Worm (Caenorhabditis elegans) whole organism, young adult: ENCODE data around the gene F59B2.8.
"Not testable (repeated sequence)": the region's sequence is repeated elsewhere in the genome, so short reads cannot be mapped to it uniquely, and the experiment has no call there.

Experiments used
- B0035.1 ChIP-seq: sonication (generic microtip); optimal IDR thresholded peaks from 2 replicates; lab custom pipeline; 2016; ENCODE audit warnings: missing genetic modification characterization, mild to moderate bottlenecking, missing compliant biosample characterization, missing genotype, missing genetic modification reagents
- B0336.3 ChIP-seq: fragments of 200-800 bp; sonication (Bioruptor generic); IDR thresholded peaks from 2 replicates; pipeline ENCODE4 v1.3.6; 2022; ENCODE audit warnings: missing genetic modification characterization, missing compliant biosample characterization
- F39B2.1 ChIP-seq: fragments of 200-800 bp; sonication (Bioruptor generic); IDR thresholded peaks from 2 replicates; pipeline ENCODE4 v1.3.6; 2022; ENCODE audit warnings: missing genetic modification reagents, missing genetic modification characterization, missing compliant biosample characterization
- F55B11.4 ChIP-seq: sonication (generic microtip); optimal IDR thresholded peaks from 2 replicates; lab custom pipeline; 2016; ENCODE audit warnings: missing compliant biosample characterization, missing genetic modification characterization, borderline replicate concordance; ENCODE audit not compliant: insufficient read depth
- F57C9.4 ChIP-seq: sonication (generic microtip); optimal IDR thresholded peaks from 2 replicates; lab custom pipeline; 2017; ENCODE audit warnings: mild to moderate bottlenecking, missing genetic modification characterization, missing compliant biosample characterization
- K12H6.12 ChIP-seq: fragments of 200-800 bp; sonication (Bioruptor generic); optimal IDR thresholded peaks from 2 replicates; lab custom pipeline; 2018; ENCODE audit warnings: mild to moderate bottlenecking, missing genetic modification characterization, missing compliant biosample characterization
- Y67H2A.10 ChIP-seq: fragments of 200-800 bp; sonication (Bioruptor generic); conservative IDR thresholded peaks from 2 replicates; pipeline ENCODE4 v1.3.6; 2022; ENCODE audit warnings: missing genetic modification reagents, missing genetic modification characterization, missing compliant biosample characterization
- ama-1 ChIP-seq, 3 experiments: fragments of 150-350 bp in 1 of 3; sonication (generic microtip) in 2 of 3; optimal IDR thresholded peaks; 2 replicates each; lab custom pipeline; 2014 to 2018; ENCODE audit warnings: missing biosample characterization in 2 of 3, missing genetic modification characterization in 2 of 3, missing genetic modification reagents in 2 of 3
- atf-7 ChIP-seq: sonication (generic microtip); optimal IDR thresholded peaks from 2 replicates; lab custom pipeline; 2017; ENCODE audit warnings: mild to moderate bottlenecking, missing genetic modification characterization, missing compliant biosample characterization
- athp-1 ChIP-seq: sonication (generic microtip); optimal IDR thresholded peaks from 2 replicates; lab custom pipeline; 2017; ENCODE audit warnings: mild to moderate bottlenecking, missing genetic modification characterization, missing compliant biosample characterization
- attf-3 ChIP-seq: fragments of 200-800 bp; sonication (Bioruptor generic); conservative IDR thresholded peaks from 2 replicates; pipeline ENCODE4 v1.3.6; 2022; ENCODE audit warnings: missing genetic modification reagents, missing genetic modification characterization, missing compliant biosample characterization
- attf-6 ChIP-seq: fragments of 200-800 bp; sonication (Bioruptor generic); IDR thresholded peaks from 2 replicates; pipeline ENCODE4 v1.3.6; 2022; ENCODE audit warnings: missing genetic modification reagents, missing genetic modification characterization, missing compliant biosample characterization
- cebp-1 ChIP-seq, 2 experiments: fragments of 200-800 bp in 1 of 2; sonication (Bioruptor generic) in 1 of 2; sonication (generic microtip) in 1 of 2; IDR thresholded peaks in 1 of 2; optimal IDR thresholded peaks in 1 of 2; 2 replicates each; pipeline versions ENCODE4 v1.3.6 to Lab custom; 2017 to 2022; ENCODE audit warnings: missing compliant biosample characterization in 2 of 2, missing genetic modification characterization in 2 of 2, mild to moderate bottlenecking in 1 of 2, missing genetic modification reagents in 1 of 2, moderate library complexity in 1 of 2
- cebp-2 ChIP-seq: fragments of 200-800 bp; sonication (Bioruptor generic); IDR thresholded peaks from 2 replicates; pipeline ENCODE4 v1.3.6; 2022; ENCODE audit warnings: missing genetic modification characterization, missing compliant biosample characterization
- ceh-100 ChIP-seq: fragments of 200-800 bp; sonication (Bioruptor generic); IDR thresholded peaks from 2 replicates; pipeline ENCODE4 v1.3.6; 2022; ENCODE audit warnings: missing genetic modification reagents, missing genetic modification characterization, missing compliant biosample characterization
- ceh-91 ChIP-seq: fragments of 200-800 bp; sonication (Bioruptor generic); IDR thresholded peaks from 2 replicates; pipeline ENCODE4 v1.3.6; 2022; ENCODE audit warnings: missing genetic modification reagents, missing genetic modification characterization, missing compliant biosample characterization
- efl-1 ChIP-seq: fragments of 150-350 bp; optimal IDR thresholded peaks from 2 replicates; lab custom pipeline; 2014; ENCODE audit warnings: missing biosample characterization, missing genetic modification reagents, missing genetic modification characterization
- hlh-12 ChIP-seq: sonication (generic microtip); optimal IDR thresholded peaks from 2 replicates; lab custom pipeline; 2016; ENCODE audit warnings: missing genetic modification characterization, missing compliant biosample characterization
- hlh-26 ChIP-seq: fragments of 200-800 bp; sonication (Bioruptor generic); conservative IDR thresholded peaks from 2 replicates; pipeline ENCODE4 v1.3.6; 2022; ENCODE audit warnings: missing genetic modification reagents, missing genetic modification characterization, missing compliant biosample characterization
- hmg-1.2 ChIP-seq: fragments of 200-800 bp; sonication (Bioruptor generic); IDR thresholded peaks from 2 replicates; pipeline ENCODE4 v1.3.6; 2022; ENCODE audit warnings: missing genetic modification reagents, missing genetic modification characterization, missing compliant biosample characterization
- hmg-20 ChIP-seq: fragments of 200-800 bp; sonication (Bioruptor generic); IDR thresholded peaks from 2 replicates; pipeline ENCODE4 v1.3.6; 2022; ENCODE audit warnings: missing genetic modification reagents, missing genetic modification characterization, missing compliant biosample characterization
- hrde-1 ChIP-seq: sonication (generic microtip); optimal IDR thresholded peaks from 2 replicates; lab custom pipeline; 2016; ENCODE audit warnings: missing genetic modification characterization, mild to moderate bottlenecking, missing compliant biosample characterization, moderate library complexity, missing genotype, missing genetic modification reagents, borderline replicate concordance
- hsf-1 ChIP-seq: fragments of 200-800 bp; sonication (Bioruptor generic); IDR thresholded peaks from 2 replicates; pipeline ENCODE4 v1.3.6; 2022; ENCODE audit warnings: missing genetic modification reagents, missing genetic modification characterization, missing compliant biosample characterization
- lin-35 ChIP-seq, 3 experiments: fragments of 150-350 bp in 2 of 3; sonication (generic microtip) in 1 of 3; optimal IDR thresholded peaks; 2 replicates each; lab custom pipeline; 2014 to 2018; ENCODE audit warnings: missing biosample characterization in 3 of 3, missing genetic modification characterization in 3 of 3, missing genetic modification reagents in 3 of 3
- lsl-1 ChIP-seq: fragments of 200-800 bp; sonication (Bioruptor generic); optimal IDR thresholded peaks from 2 replicates; lab custom pipeline; 2018; ENCODE audit warnings: mild to moderate bottlenecking, missing genetic modification characterization, moderate library complexity, missing compliant biosample characterization
- madf-10 ChIP-seq: sonication (generic microtip); optimal IDR thresholded peaks from 2 replicates; lab custom pipeline; 2016; ENCODE audit warnings: mild to moderate bottlenecking, missing genetic modification characterization, missing compliant biosample characterization
- madf-6 ChIP-seq: fragments of 200-800 bp; sonication (Bioruptor generic); IDR thresholded peaks from 2 replicates; pipeline ENCODE4 v1.3.6; 2022; ENCODE audit warnings: missing genetic modification reagents, missing genetic modification characterization, missing compliant biosample characterization
- mcd-1 ChIP-seq: fragments of 200-800 bp; sonication (Bioruptor generic); IDR thresholded peaks from 2 replicates; pipeline ENCODE4 v1.3.6; 2022; ENCODE audit warnings: missing genetic modification reagents, missing genetic modification characterization, missing compliant biosample characterization
- mes-4 ChIP-seq: sonication (generic microtip); optimal IDR thresholded peaks from 2 replicates; lab custom pipeline; 2016; ENCODE audit warnings: missing genotype, missing genetic modification characterization, missing compliant biosample characterization
- nhr-120 ChIP-seq: fragments of 200-800 bp; sonication (Bioruptor generic); IDR thresholded peaks from 2 replicates; pipeline ENCODE4 v1.3.6; 2022; ENCODE audit warnings: missing genetic modification characterization, missing compliant biosample characterization
- pha-4 ChIP-seq: fragments of 150-350 bp; sonication (generic microtip); optimal IDR thresholded peaks from 2 replicates; lab custom pipeline; 2014; ENCODE audit warnings: missing biosample characterization, missing genetic modification reagents, missing genetic modification characterization
- repo-1 ChIP-seq: sonication (generic microtip); optimal IDR thresholded peaks from 2 replicates; lab custom pipeline; 2017; ENCODE audit warnings: mild to moderate bottlenecking, missing genetic modification characterization, missing compliant biosample characterization
- snpc-3.4 ChIP-seq: sonication (generic microtip); optimal IDR thresholded peaks from 2 replicates; lab custom pipeline; 2017; ENCODE audit warnings: missing genetic modification characterization, mild to moderate bottlenecking, missing compliant biosample characterization, antibody characterized with exemption, moderate library complexity, missing genotype, missing genetic modification reagents
- somi-1 ChIP-seq: fragments of 200-800 bp; sonication (Bioruptor generic); optimal IDR thresholded peaks from 2 replicates; lab custom pipeline; 2018; ENCODE audit warnings: mild to moderate bottlenecking, missing genetic modification characterization, missing compliant biosample characterization
- zim-3 ChIP-seq: sonication (generic microtip); optimal IDR thresholded peaks from 2 replicates; lab custom pipeline; 2017; ENCODE audit warnings: mild to moderate bottlenecking, missing genetic modification characterization, moderate library complexity, missing compliant biosample characterization
- ztf-18 ChIP-seq: sonication (generic microtip); optimal IDR thresholded peaks from 2 replicates; lab custom pipeline; 2016; ENCODE audit warnings: missing genotype, mild to moderate bottlenecking, missing genetic modification characterization, missing compliant biosample characterization
- ztf-26 ChIP-seq: sonication (generic microtip); optimal IDR thresholded peaks from 2 replicates; lab custom pipeline; 2017; ENCODE audit warnings: missing genetic modification characterization, missing compliant biosample characterization

F59B2.8 gene

DNA sequence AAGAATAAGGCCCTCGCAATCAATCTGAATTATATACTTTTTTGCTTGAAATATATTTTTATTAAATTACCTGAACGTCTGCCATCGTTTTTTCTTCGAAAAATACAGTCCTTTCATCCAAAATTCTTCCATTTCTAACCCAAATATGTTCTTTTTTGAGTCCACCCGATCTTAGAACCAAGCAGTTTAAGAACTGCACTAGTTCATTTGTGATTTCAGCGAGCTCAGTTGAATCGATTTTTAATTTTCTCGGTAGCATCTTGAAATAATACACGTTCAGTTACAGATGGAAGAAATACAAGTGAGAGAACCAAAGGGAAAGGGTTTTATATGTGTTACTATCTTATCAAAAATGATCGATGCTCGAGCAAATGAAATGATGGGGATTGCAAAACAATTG, 10.5 kb downstream of the F59B2.8 start, which contains the start of gene F59B2.3 (continued):
- TF ChIP-seq hrde-1 (tag; lab: Kevin White, UChicago): peak; percentile 3
- peak; percentile 26 for TF ChIP-seq snpc-3.4 (tag; lab: Kevin White, UChicago)
- TF ChIP-seq nhr-120: no peak
- no peak for TF ChIP-seq F39B2.1 (GFP tag; lab: Robert Waterston, UW)
- no peak for TF ChIP-seq hlh-12 (tag; lab: Kevin White, UChicago)
- no peak for TF ChIP-seq F57C9.4 (tag; lab: Kevin White, UChicago)

- TF ChIP-seq cebp-1 (GFP tag; IDR thresholded peaks at IDR 0.05; lab: Robert Waterston, UW) (no peak), cebp-1 (tag; optimal IDR thresholded peaks at IDR 0.05; lab: Kevin White, UChicago) (no peak), efl-1 (no peak), cebp-2 (no peak), hmg-1.2 (GFP tag; lab: Robert Waterston, UW) (peak; percentile 19; the same call in 1 of the 2 replicates), ceh-100 (GFP tag; lab: Robert Waterston, UW) (no peak)
Observed at ce11 chrIII:8998884-8999283, 11.1 kb downstream of the F59B2.8 start.

- TF ChIP-seq madf-10: no peak
- TF ChIP-seq cebp-1 (GFP tag; IDR thresholded peaks at IDR 0.05; lab: Robert Waterston, UW): no peak
- TF ChIP-seq cebp-1 (tag; optimal IDR thresholded peaks at IDR 0.05; lab: Kevin White, UChicago): no peak
- TF ChIP-seq ztf-18 (tag; lab: Kevin White, UChicago): no peak
- no peak for TF ChIP-seq repo-1 (tag; lab: Kevin White, UChicago)
Observed at ce11 chrIII:8997821-8998220, 12.2 kb downstream of the F59B2.8 start.

- TF ChIP-seq ama-1 (optimal IDR thresholded peaks at IDR 0.05; lab: Kevin White, UChicago): no peak
- TF ChIP-seq ama-1 (GFP tag; optimal IDR thresholded peaks at IDR 0.05; lab: Kevin White, UChicago): no peak
- TF ChIP-seq ztf-26 (tag; lab: Kevin White, UChicago): no peak
- TF ChIP-seq B0336.3 (GFP tag; lab: Robert Waterston, UW): no peak
- no peak for TF ChIP-seq B0035.1 (tag; lab: Kevin White, UChicago)
- TF ChIP-seq attf-3 (GFP tag; lab: Robert Waterston, UW): no peak
Observed at ce11 chrIII:8996686-8997085, 13.3 kb downstream of the F59B2.8 start, which contains the start of gene skat-1. skat-1 (minus strand) TSS chrIII:8996786.

- TF ChIP-seq zim-3; athp-1 (tag; lab: Kevin White, UChicago); ztf-26 (tag; lab: Kevin White, UChicago): not testable (repeated sequence)
- TF ChIP-seq, all 124 proteins: peak for 0; not testable (repeated sequence) for 124
Observed at ce11 chrIII:8989752-8990151, 20.2 kb downstream of the F59B2.8 start, which contains the start of gene R08D7.7. R08D7.7 (plus strand) TSS chrIII:8990052.

DNA sequence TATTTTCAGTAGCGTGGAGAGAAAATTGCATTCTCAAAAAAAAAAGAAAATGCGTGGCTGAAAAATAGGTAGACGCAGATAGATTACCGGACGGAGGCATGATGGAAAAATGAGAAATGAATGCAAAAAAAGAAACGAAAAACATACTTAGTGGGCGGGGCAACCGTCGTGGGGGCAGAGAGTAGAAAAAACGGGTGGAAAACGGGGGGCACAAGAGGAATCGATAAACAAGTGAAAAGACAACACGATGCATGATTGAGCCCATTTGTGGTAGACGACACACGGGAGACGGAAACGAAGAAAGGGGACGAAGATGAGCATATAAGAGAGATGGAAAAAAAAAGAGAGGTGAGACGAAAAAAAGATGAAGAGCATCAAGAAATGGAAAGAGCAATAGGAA, 21.5 kb downstream of the F59B2.8 start:
- TF ChIP-seq hlh-26 (no peak), lin-35 (GFP tag; optimal IDR thresholded peaks at IDR 0.05; lab: Kevin White, UChicago) (peak in 1 of 3 experiments; percentile 3), hsf-1 (GFP tag; lab: Robert Waterston, UW) (0 out of 2 replicates have a peak, but pooled peaks have one; percentile 7)

DNA sequence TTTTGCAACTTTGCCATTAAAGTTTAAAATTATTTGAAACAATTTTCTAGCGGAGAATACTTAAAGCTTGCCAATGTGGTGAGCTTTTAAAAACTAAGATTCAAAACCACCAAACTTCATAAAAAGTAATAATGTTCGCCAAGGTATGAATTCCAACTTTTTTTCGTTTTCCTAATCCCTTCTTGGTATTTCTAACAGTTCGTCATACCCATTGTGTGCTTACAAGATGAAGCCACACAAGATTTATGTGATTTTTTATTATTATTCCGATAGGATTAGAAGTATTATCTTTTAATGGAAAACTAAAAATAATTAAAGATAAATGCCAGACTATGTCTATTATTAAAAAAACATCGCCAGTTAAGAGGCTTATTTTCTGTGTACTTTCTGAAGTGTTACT, 21.9 kb downstream of the F59B2.8 start:
- TF ChIP-seq lsl-1 (no peak), attf-6 (no peak), hmg-20 (no peak), somi-1 (GFP tag; lab: Kevin White, UChicago) (no peak), mcd-1 (GFP tag; lab: Robert Waterston, UW) (no peak), lin-35 (GFP tag; optimal IDR thresholded peaks at IDR 0.05; lab: Kevin White, UChicago) (no peak), K12H6.12 (no peak), atf-7 (tag; lab: Kevin White, UChicago) (no peak), B0035.1 (tag; lab: Kevin White, UChicago) (no peak), F55B11.4 (no peak), madf-6 (GFP tag; lab: Robert Waterston, UW) (no peak), pha-4 (tag; lab: Kevin White, UChicago) (no peak), Y67H2A.10 (GFP tag; lab: Robert Waterston, UW) (no peak), ceh-91 (no peak), mes-4 (tag; lab: Kevin White, UChicago) (no peak)
